Worm (Caenorhabditis elegans) whole organism, L4/young adult: Measurements from ENCODE around the gene Y70C5A.2.

Source experiments
- W03F9.2 ChIP-seq: fragments of 150-350 bp; optimal IDR thresholded peaks from 2 replicates; lab custom pipeline; 2014; ENCODE audit warnings: missing biosample characterization, missing genetic modification characterization
- dao-5 ChIP-seq: sonication (generic microtip); optimal IDR thresholded peaks from 2 replicates; lab custom pipeline; 2016; ENCODE audit warnings: missing genotype, missing genetic modification characterization, moderate library complexity, missing compliant biosample characterization
- him-1 ChIP-seq: sonication (generic microtip); optimal IDR thresholded peaks from 2 replicates; lab custom pipeline; 2016; ENCODE audit warnings: missing genotype, missing genetic modification reagents, missing genetic modification characterization, missing compliant biosample characterization

ce11 chrV:16628991-16629390 is 6.0 kb upstream of the Y70C5A.2 start, which contains the start of gene W06G6.2:
- no peak for TF ChIP-seq W03F9.2 (tag; lab: Kevin White, UChicago)
- TF ChIP-seq him-1 (tag; lab: Kevin White, UChicago): no peak
- TF ChIP-seq dao-5 (tag; lab: Kevin White, UChicago): no peak
